Worm (Caenorhabditis elegans) whole organism, L2 larva: ENCODE results near the gene ssp-36.

Experiments used
- nhr-11 ChIP-seq: fragments of 150-350 bp; optimal IDR thresholded peaks from 2 replicates; lab custom pipeline; 2014; ENCODE audit warnings: missing biosample characterization, missing genetic modification characterization
- nhr-21 ChIP-seq: fragments of 150-350 bp; optimal IDR thresholded peaks from 2 replicates; lab custom pipeline; 2014; ENCODE audit warnings: missing biosample characterization, missing genetic modification characterization
- nhr-23 ChIP-seq: fragments of 150-350 bp; optimal IDR thresholded peaks from 2 replicates; lab custom pipeline; 2014; ENCODE audit warnings: missing biosample characterization, missing genetic modification reagents, missing genetic modification characterization
- skn-1 ChIP-seq: sonication (generic microtip); optimal IDR thresholded peaks from 2 replicates; lab custom pipeline; 2017; ENCODE audit warnings: missing biosample characterization, missing genetic modification characterization

- no peak for TF ChIP-seq skn-1 (tag; lab: Kevin White, UChicago)
- TF ChIP-seq nhr-21 (tag; lab: Kevin White, UChicago) = no peak
- no peak for TF ChIP-seq nhr-23 (tag; lab: Kevin White, UChicago)
- no peak for TF ChIP-seq nhr-11 (tag; lab: Kevin White, UChicago)
These were observed 43.0 kb downstream of the ssp-36 start for ce11 chrIV:9723185-9723584.
